Fruit fly (Drosophila melanogaster): ENCODE data around the gene grn.
A peak's percentile ranks its signal among the peaks of the same experiment; 100 is the strongest.

Gene grn

DNA sequence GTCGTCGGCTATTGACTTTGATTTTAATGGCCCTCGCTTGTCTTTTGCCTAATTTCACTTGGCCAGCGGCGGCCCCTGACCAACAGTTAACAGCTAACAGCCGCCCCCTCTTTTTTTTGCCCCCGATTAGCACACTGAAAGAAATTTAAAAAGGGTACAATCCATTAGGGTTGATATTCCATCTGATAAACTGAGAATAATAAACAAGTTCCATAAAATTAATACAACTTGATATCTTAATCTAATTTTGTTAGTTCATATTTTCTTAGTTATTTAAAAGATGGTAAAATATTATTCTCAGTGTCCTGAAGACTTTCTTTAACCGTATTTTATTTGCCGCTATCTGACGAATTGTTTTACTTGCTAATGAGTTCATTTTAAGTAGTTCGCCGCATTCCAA lies 8.2 kb upstream of the grn start (continued):
- TF ChIP-seq CG10267 (tag; optimal IDR thresholded peaks at IDR 0.05) (peak; percentile 4), dati (GFP tag; IDR thresholded peaks at IDR 0.05) (no peak), tx (GFP tag; optimal IDR thresholded peaks at IDR 0.05) (no peak), bsh (GFP tag; optimal IDR thresholded peaks at IDR 0.05) (peak in 1 of 2 experiments; percentile 52), gsb-n (tag; optimal IDR thresholded peaks at IDR 0.05) (no peak), CG7786 (GFP tag; optimal IDR thresholded peaks at IDR 0.05) (no peak), unpg (GFP tag; optimal IDR thresholded peaks at IDR 0.05) (peak; percentile 5), Dp (GFP tag; optimal IDR thresholded peaks at IDR 0.05) (no peak), gem (tag; optimal IDR thresholded peaks at IDR 0.05) (peak; percentile 46), CG4424 (GFP tag; optimal IDR thresholded peaks at IDR 0.05) (peak; percentile 16), CG11504 (tag; optimal IDR thresholded peaks at IDR 0.05) (peak; percentile 7), dmrt99B (tag; optimal IDR thresholded peaks at IDR 0.05) (peak; percentile 8), lola (GFP tag; optimal IDR thresholded peaks at IDR 0.05) (peak in 1 of 3 experiments; percentile 21), CkIIα-i1 (GFP tag; IDR thresholded peaks at IDR 0.05) (no peak), bigmax (GFP tag; optimal IDR thresholded peaks at IDR 0.05) (no peak), CG34422 (GFP tag; IDR thresholded peaks at IDR 0.05) (no peak), CG7556 (GFP tag; optimal IDR thresholded peaks at IDR 0.05) (no peak), wek (GFP tag; optimal IDR thresholded peaks at IDR 0.05) (no peak), dmrt11E (tag; optimal IDR thresholded peaks at IDR 0.05) (peak; percentile 60), CG13624 (GFP tag; optimal IDR thresholded peaks at IDR 0.05) (no peak), CG10979 (tag; optimal IDR thresholded peaks at IDR 0.05) (peak; percentile 32), Sox102F (GFP tag; optimal IDR thresholded peaks at IDR 0.05) (peak; percentile 4), Ravus (GFP tag; IDR thresholded peaks at IDR 0.05) (no peak), h (optimal IDR thresholded peaks at IDR 0.05) (no peak), prd (optimal IDR thresholded peaks at IDR 0.05) (no peak), prd (GFP tag; IDR thresholded peaks at IDR 0.05) (peak; percentile 21; the same call in 1 of the 3 replicates), CG1024 (GFP tag; IDR thresholded peaks at IDR 0.05) (no peak), CG9727 (GFP tag; optimal IDR thresholded peaks at IDR 0.05) (peak; percentile 7), CG18262 (tag; optimal IDR thresholded peaks at IDR 0.05) (peak; percentile 22), sisA (GFP tag; IDR thresholded peaks at IDR 0.05) (no peak), CG11695 (GFP tag; IDR thresholded peaks at IDR 0.05) (no peak), cato (GFP tag; optimal IDR thresholded peaks at IDR 0.05; ENCODE audit: borderline replicate concordance) (no peak), danr (GFP tag; IDR thresholded peaks at IDR 0.05) (no peak), CG8765 (GFP tag; IDR thresholded peaks at IDR 0.05) (no peak), CG1603 (tag; optimal IDR thresholded peaks at IDR 0.05) (peak; percentile 8), CG4730 (GFP tag; IDR thresholded peaks at IDR 0.05) (no peak), phol (tag; optimal IDR thresholded peaks at IDR 0.05) (peak; percentile 11), zen (tag; optimal IDR thresholded peaks at IDR 0.05) (peak; percentile 7), CG11085 (GFP tag; IDR thresholded peaks at IDR 0.05) (0 out of 2 replicates have a peak, but pooled peaks have one; percentile 12), MESR4 (GFP tag; optimal IDR thresholded peaks at IDR 0.05) (no peak), tap (tag; optimal IDR thresholded peaks at IDR 0.05) (no peak), CG1792 (GFP tag; optimal IDR thresholded peaks at IDR 0.05) (no peak), sens (GFP tag) (peak; percentile 2), CG14441 (GFP tag; IDR thresholded peaks at IDR 0.05) (no peak), Trl (optimal IDR thresholded peaks at IDR 0.05) (no peak), Trl (GFP tag; optimal IDR thresholded peaks at IDR 0.05) (no peak)

All from whole organism, embryonic.